Worm (Caenorhabditis elegans) whole organism, L1 larva: ENCODE data around the gene E02H1.6.
A peak's percentile ranks its signal among the peaks of the same experiment; 100 is the strongest.

Experiments
- C16A3.4 ChIP-seq: fragments of 150-350 bp; optimal IDR thresholded peaks from 2 replicates; lab custom pipeline; 2014; ENCODE audit warnings: missing biosample characterization, missing genetic modification characterization
- C34B4.2 ChIP-seq: sonication (generic microtip); optimal IDR thresholded peaks from 2 replicates; lab custom pipeline; 2017; ENCODE audit warnings: mild to moderate bottlenecking, missing genetic modification characterization, missing compliant biosample characterization
- Y116A8C.19 ChIP-seq: sonication (generic microtip); optimal IDR thresholded peaks from 2 replicates; lab custom pipeline; 2016; ENCODE audit warnings: missing compliant biosample characterization, missing genetic modification characterization, borderline replicate concordance
- aha-1 ChIP-seq: fragments of 150-350 bp; optimal IDR thresholded peaks from 2 replicates; lab custom pipeline; 2014; ENCODE audit warnings: missing biosample characterization, missing genetic modification characterization
- alr-1 ChIP-seq: fragments of 200-800 bp; sonication (Bioruptor generic); optimal IDR thresholded peaks from 2 replicates; lab custom pipeline; 2018; ENCODE audit warnings: borderline replicate concordance, mild to moderate bottlenecking, missing genetic modification characterization, missing compliant biosample characterization
- aly-2 ChIP-seq: fragments of 150-350 bp; optimal IDR thresholded peaks from 2 replicates; lab custom pipeline; 2014; ENCODE audit warnings: missing biosample characterization, missing genetic modification characterization
- blmp-1 ChIP-seq: fragments of 150-350 bp; optimal IDR thresholded peaks from 2 replicates; lab custom pipeline; 2014; ENCODE audit warnings: missing biosample characterization, missing genetic modification characterization
- ceh-63 ChIP-seq: fragments of 200-800 bp; sonication (Bioruptor generic); optimal IDR thresholded peaks from 2 replicates; lab custom pipeline; 2018; ENCODE audit warnings: mild to moderate bottlenecking, missing genetic modification characterization, missing compliant biosample characterization
- ceh-8 ChIP-seq: fragments of 200-800 bp; sonication (Bioruptor generic); optimal IDR thresholded peaks from 2 replicates; lab custom pipeline; 2018; ENCODE audit warnings: mild to moderate bottlenecking, missing genetic modification characterization, moderate library complexity, missing compliant biosample characterization
- ceh-82 ChIP-seq, 3 experiments: fragments of 150-350 bp in 1 of 3; sonication (generic microtip) in 2 of 3; optimal IDR thresholded peaks; 2 replicates each; lab custom pipeline; 2014 to 2017; ENCODE audit warnings: missing biosample characterization in 3 of 3, missing genetic modification characterization in 3 of 3
- ces-1 ChIP-seq: fragments of 150-350 bp; optimal IDR thresholded peaks from 2 replicates; lab custom pipeline; 2014; ENCODE audit warnings: missing biosample characterization, missing genetic modification reagents, missing genetic modification characterization
- egl-13 ChIP-seq: sonication (generic microtip); optimal IDR thresholded peaks from 2 replicates; lab custom pipeline; 2016; ENCODE audit warnings: missing genotype, missing genetic modification reagents, missing genetic modification characterization, missing compliant biosample characterization
- egl-27 ChIP-seq, 2 experiments: fragments of 150-350 bp in 1 of 2; sonication (generic microtip); optimal IDR thresholded peaks; 3 replicates each; lab custom pipeline; 2017 to 2018; ENCODE audit warnings: missing biosample characterization in 2 of 2, missing genetic modification characterization in 2 of 2, missing genetic modification reagents in 2 of 2
- elt-2 ChIP-seq: sonication (generic microtip); optimal IDR thresholded peaks from 2 replicates; lab custom pipeline; 2016; ENCODE audit warnings: missing genetic modification characterization, mild to moderate bottlenecking, inconsistent platforms, missing compliant biosample characterization, missing genetic modification reagents
- ets-5 ChIP-seq: fragments of 200-800 bp; sonication (Bioruptor generic); IDR thresholded peaks from 2 replicates; pipeline ENCODE4 v1.3.6; 2022; ENCODE audit warnings: missing genetic modification characterization, missing compliant biosample characterization
- fkh-10 ChIP-seq: sonication (generic microtip); optimal IDR thresholded peaks from 2 replicates; lab custom pipeline; 2017; ENCODE audit warnings: missing biosample characterization, missing genetic modification reagents, missing genetic modification characterization
- fkh-8 ChIP-seq: sonication (generic microtip); optimal IDR thresholded peaks from 2 replicates; lab custom pipeline; 2016; ENCODE audit warnings: mild to moderate bottlenecking, missing genetic modification characterization, missing compliant biosample characterization
- hlh-17 ChIP-seq: fragments of 200-800 bp; sonication (Bioruptor generic); optimal IDR thresholded peaks from 2 replicates; lab custom pipeline; 2018; ENCODE audit warnings: missing genetic modification characterization, mild to moderate bottlenecking, missing compliant biosample characterization, moderate library complexity, borderline replicate concordance
- irx-1 ChIP-seq: sonication (generic microtip); optimal IDR thresholded peaks from 2 replicates; lab custom pipeline; 2016; ENCODE audit warnings: missing genetic modification characterization, missing compliant biosample characterization
- isw-1 ChIP-seq: fragments of 200-800 bp; sonication (Bioruptor generic); IDR thresholded peaks from 2 replicates; pipeline ENCODE4 v1.3.6; 2022; ENCODE audit warnings: missing genetic modification characterization, missing compliant biosample characterization
- jun-1 ChIP-seq: fragments of 150-350 bp; optimal IDR thresholded peaks from 2 replicates; lab custom pipeline; 2014; ENCODE audit warnings: missing biosample characterization, missing genetic modification reagents, missing genetic modification characterization
- lin-13 ChIP-seq: fragments of 150-350 bp; optimal IDR thresholded peaks from 2 replicates; lab custom pipeline; 2014; ENCODE audit warnings: missing biosample characterization, missing genetic modification reagents, missing genetic modification characterization
- lin-39 ChIP-seq: fragments of 150-350 bp; optimal IDR thresholded peaks from 2 replicates; lab custom pipeline; 2014; ENCODE audit warnings: missing biosample characterization, missing genetic modification reagents, missing genetic modification characterization
- mab-9 ChIP-seq: fragments of 200-800 bp; sonication (Bioruptor generic); IDR thresholded peaks from 2 replicates; pipeline ENCODE4 v1.3.6; 2022; ENCODE audit warnings: missing genetic modification reagents, missing genetic modification characterization, missing compliant biosample characterization
- mdl-1 ChIP-seq, 2 experiments: fragments of 150-350 bp; optimal IDR thresholded peaks; 2 replicates each; lab custom pipeline; 2014 to 2017; ENCODE audit warnings: missing biosample characterization in 2 of 2, missing genetic modification characterization in 2 of 2, inconsistent platforms in 1 of 2
- mef-2 ChIP-seq: fragments of 150-350 bp; optimal IDR thresholded peaks from 2 replicates; lab custom pipeline; 2014; ENCODE audit warnings: missing biosample characterization, missing genetic modification characterization
- mep-1 ChIP-seq: fragments of 150-350 bp; optimal IDR thresholded peaks from 2 replicates; lab custom pipeline; 2014; ENCODE audit warnings: missing biosample characterization, missing genetic modification characterization
- nhr-11 ChIP-seq: fragments of 150-350 bp; optimal IDR thresholded peaks from 2 replicates; lab custom pipeline; 2014; ENCODE audit warnings: missing biosample characterization, missing genetic modification characterization
- nhr-19 ChIP-seq: fragments of 200-800 bp; sonication (Bioruptor generic); conservative IDR thresholded peaks from 2 replicates; pipeline ENCODE4 v1.3.6; 2022; ENCODE audit warnings: missing genetic modification characterization, missing compliant biosample characterization
- nhr-237 ChIP-seq: fragments of 150-350 bp; optimal IDR thresholded peaks from 2 replicates; lab custom pipeline; 2014; ENCODE audit warnings: missing biosample characterization, missing genetic modification characterization
- nhr-28 ChIP-seq: fragments of 150-350 bp; optimal IDR thresholded peaks from 2 replicates; lab custom pipeline; 2014; ENCODE audit warnings: missing biosample characterization, missing genetic modification characterization
- nhr-71 ChIP-seq: sonication (generic microtip); optimal IDR thresholded peaks from 2 replicates; lab custom pipeline; 2016; ENCODE audit warnings: mild to moderate bottlenecking, missing genetic modification characterization, moderate library complexity, missing compliant biosample characterization
- nhr-76 ChIP-seq: sonication (generic microtip); optimal IDR thresholded peaks from 2 replicates; lab custom pipeline; 2017; ENCODE audit warnings: missing biosample characterization, missing genetic modification characterization
- nhr-77 ChIP-seq: fragments of 150-350 bp; optimal IDR thresholded peaks from 2 replicates; lab custom pipeline; 2014; ENCODE audit warnings: missing biosample characterization, missing genetic modification characterization
- nhr-85 ChIP-seq: sonication (generic microtip); peaks from one replicate; lab custom pipeline; 2016; ENCODE audit warnings: missing genetic modification characterization, inconsistent platforms, missing compliant biosample characterization
- pqm-1 ChIP-seq: sonication (generic microtip); optimal IDR thresholded peaks from 3 replicates; lab custom pipeline; 2017; ENCODE audit warnings: missing biosample characterization, missing genetic modification characterization
- skn-1 ChIP-seq: fragments of 150-350 bp; optimal IDR thresholded peaks from 2 replicates; lab custom pipeline; 2014; ENCODE audit warnings: missing biosample characterization, missing genetic modification characterization
- snu-23 ChIP-seq: sonication (generic microtip); optimal IDR thresholded peaks from 2 replicates; lab custom pipeline; 2016; ENCODE audit warnings: missing genetic modification characterization, missing compliant biosample characterization
- sox-4 ChIP-seq: sonication (generic microtip); optimal IDR thresholded peaks from 2 replicates; lab custom pipeline; 2016; ENCODE audit warnings: missing genetic modification characterization, missing compliant biosample characterization
- sup-37 ChIP-seq: fragments of 200-800 bp; sonication (Bioruptor generic); optimal IDR thresholded peaks from 2 replicates; lab custom pipeline; 2018; ENCODE audit warnings: mild to moderate bottlenecking, missing genetic modification characterization, missing compliant biosample characterization
- swsn-7 ChIP-seq: sonication (generic microtip); optimal IDR thresholded peaks from 2 replicates; lab custom pipeline; 2016; ENCODE audit warnings: missing genetic modification characterization, missing compliant biosample characterization
- tbx-2 ChIP-seq: sonication (generic microtip); optimal IDR thresholded peaks from 2 replicates; lab custom pipeline; 2016; ENCODE audit warnings: missing genetic modification characterization, missing compliant biosample characterization
- unc-130 ChIP-seq: fragments of 150-350 bp; optimal IDR thresholded peaks from 2 replicates; lab custom pipeline; 2017; ENCODE audit warnings: missing biosample characterization, missing genetic modification characterization, inconsistent platforms
- unc-86 ChIP-seq: sonication (generic microtip); optimal IDR thresholded peaks from 2 replicates; lab custom pipeline; 2016; ENCODE audit warnings: missing genetic modification characterization, missing compliant biosample characterization
- unc-98 ChIP-seq: fragments of 200-800 bp; sonication (Bioruptor generic); IDR thresholded peaks from 2 replicates; pipeline ENCODE4 v1.3.6; 2022; ENCODE audit warnings: missing genetic modification characterization, missing compliant biosample characterization
- vab-15 ChIP-seq: sonication (generic microtip); optimal IDR thresholded peaks from 2 replicates; lab custom pipeline; 2017; ENCODE audit warnings: missing genotype, mild to moderate bottlenecking, missing genetic modification characterization, missing compliant biosample characterization
- xbp-1 ChIP-seq: sonication (generic microtip); optimal IDR thresholded peaks from 2 replicates; lab custom pipeline; 2016; ENCODE audit warnings: missing genetic modification characterization, missing compliant biosample characterization
- zip-4 ChIP-seq: fragments of 200-800 bp; sonication (Bioruptor generic); optimal IDR thresholded peaks from 2 replicates; lab custom pipeline; 2018; ENCODE audit warnings: mild to moderate bottlenecking, missing genetic modification characterization, moderate library complexity, missing compliant biosample characterization
- ztf-11 ChIP-seq, 2 experiments: sonication (generic microtip); optimal IDR thresholded peaks; 2 replicates each; lab custom pipeline; 2016 to 2017; ENCODE audit warnings: missing genetic modification characterization in 2 of 2, missing biosample characterization in 1 of 2, missing compliant biosample characterization in 1 of 2
- ztf-4 ChIP-seq: fragments of 150-350 bp; optimal IDR thresholded peaks from 2 replicates; lab custom pipeline; 2014; ENCODE audit warnings: missing biosample characterization, missing genetic modification characterization

Gene E02H1.6

DNA sequence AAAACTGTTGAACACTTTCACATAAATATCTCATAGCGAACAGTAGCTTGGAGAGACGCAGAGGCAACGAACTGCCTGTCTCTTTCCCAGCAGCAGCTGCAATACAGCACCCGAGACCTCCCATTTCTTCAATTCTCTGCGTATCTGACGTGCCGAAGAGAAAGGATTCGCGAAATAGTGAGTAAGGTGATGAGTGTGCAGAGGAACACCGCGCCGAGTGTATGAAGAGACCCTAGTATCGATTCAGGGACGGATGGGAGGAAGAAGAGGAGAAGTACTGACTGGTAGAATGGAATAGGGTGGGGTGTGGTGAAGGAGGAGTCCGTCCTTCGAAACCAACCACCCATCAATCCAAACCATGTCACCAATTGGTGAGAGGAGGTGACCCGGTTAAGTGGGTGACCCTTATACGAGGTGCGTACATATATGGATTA is 49.6 kb downstream of the E02H1.6 start (continued):
- peak; percentile 68 for TF ChIP-seq ztf-4
- TF ChIP-seq unc-86, result peak; percentile 52
- TF ChIP-seq ceh-8 (GFP tag; lab: Kevin White, UChicago), result no peak
- no peak for TF ChIP-seq alr-1
- TF ChIP-seq nhr-11 (tag; lab: Kevin White, UChicago), result peak; percentile 56
- no peak for TF ChIP-seq egl-27 (tag; optimal IDR thresholded peaks at IDR 0.05; lab: Kevin White, UChicago)
- TF ChIP-seq nhr-237 (tag; lab: Kevin White, UChicago), result peak; percentile 49
- TF ChIP-seq elt-2 (tag; lab: Kevin White, UChicago), result peak; percentile 11
- TF ChIP-seq fkh-10, result no peak
- TF ChIP-seq nhr-76, result no peak
- TF ChIP-seq nhr-85, result peak; percentile 90
- TF ChIP-seq Y116A8C.19 (tag; lab: Kevin White, UChicago), result no peak
- TF ChIP-seq mab-9 (GFP tag; lab: Robert Waterston, UW), result no peak
- TF ChIP-seq sox-4, result no peak
- TF ChIP-seq irx-1 (tag; lab: Kevin White, UChicago), result peak; percentile 41
- no peak for TF ChIP-seq lin-39 (tag; lab: Kevin White, UChicago)
- peak; percentile 15 for TF ChIP-seq C16A3.4
- TF ChIP-seq ets-5 (GFP tag; lab: Robert Waterston, UW), result no peak
- TF ChIP-seq unc-130, result no peak
- no peak for TF ChIP-seq zip-4 (GFP tag; lab: Kevin White, UChicago)
- TF ChIP-seq fkh-8 (tag; lab: Kevin White, UChicago), result peak; percentile 23
- TF ChIP-seq ces-1 (GFP tag; lab: Kevin White, UChicago), result no peak
- TF ChIP-seq aha-1 (tag; lab: Kevin White, UChicago), result no peak
- TF ChIP-seq xbp-1 (tag; lab: Kevin White, UChicago), result peak; percentile 55
- TF ChIP-seq C34B4.2 (tag; lab: Kevin White, UChicago), result no peak
- TF ChIP-seq ztf-11 (tag; optimal IDR thresholded peaks at IDR 0.05; lab: Kevin White, UChicago), result peak in 1 of 2 experiments; percentile 73
- peak; percentile 65 for TF ChIP-seq vab-15 (tag; lab: Kevin White, UChicago)
- TF ChIP-seq blmp-1, result peak; percentile 95
- no peak for TF ChIP-seq sup-37 (GFP tag; lab: Kevin White, UChicago)
- peak; percentile 60 for TF ChIP-seq nhr-19 (GFP tag; lab: Robert Waterston, UW)
- peak; percentile 78 for TF ChIP-seq snu-23 (GFP tag; lab: Kevin White, UChicago)
- TF ChIP-seq nhr-71, result peak; percentile 83
- TF ChIP-seq egl-13 (tag; lab: Kevin White, UChicago), result no peak
- TF ChIP-seq mef-2 (tag; lab: Kevin White, UChicago), result no peak
- TF ChIP-seq nhr-28 (tag; lab: Kevin White, UChicago), result no peak
- peak in 1 of 2 experiments; percentile 75 for TF ChIP-seq mdl-1 (tag; optimal IDR thresholded peaks at IDR 0.05; lab: Kevin White, UChicago)
- TF ChIP-seq hlh-17 (GFP tag; lab: Kevin White, UChicago), result no peak
- peak; percentile 90 for TF ChIP-seq mep-1 (tag; lab: Kevin White, UChicago)
- TF ChIP-seq pqm-1 (tag; lab: Kevin White, UChicago), result no peak
- TF ChIP-seq swsn-7 (tag; lab: Kevin White, UChicago), result peak; percentile 70
- TF ChIP-seq skn-1 (tag; lab: Kevin White, UChicago), result peak; percentile 56
- peak; percentile 64 for TF ChIP-seq jun-1 (tag; lab: Kevin White, UChicago)
- TF ChIP-seq ceh-82 (tag; optimal IDR thresholded peaks at IDR 0.05; lab: Kevin White, UChicago), result peak; percentile 37 to 74 (median 44)
- no peak for TF ChIP-seq unc-98
- peak; percentile 29 for TF ChIP-seq lin-13 (GFP tag; lab: Kevin White, UChicago)
- no peak for TF ChIP-seq aly-2 (tag; lab: Kevin White, UChicago)
- TF ChIP-seq tbx-2, result peak; percentile 63
- TF ChIP-seq isw-1 (GFP tag; lab: Robert Waterston, UW), result peak; percentile 6; the same call in 1 of the 2 replicates
- peak; percentile 59 for TF ChIP-seq nhr-77 (tag; lab: Kevin White, UChicago)
- no peak for TF ChIP-seq ceh-63 (GFP tag; lab: Kevin White, UChicago)
